Worm (Caenorhabditis elegans) whole organism, L1 larva: Measurements from ENCODE around the gene ger-1.

Source experiments
- alr-1 ChIP-seq: fragments of 200-800 bp; sonication (Bioruptor generic); optimal IDR thresholded peaks from 2 replicates; lab custom pipeline; 2018; ENCODE audit warnings: borderline replicate concordance, mild to moderate bottlenecking, missing genetic modification characterization, missing compliant biosample characterization
- aly-2 ChIP-seq: fragments of 150-350 bp; optimal IDR thresholded peaks from 2 replicates; lab custom pipeline; 2014; ENCODE audit warnings: missing biosample characterization, missing genetic modification characterization
- irx-1 ChIP-seq: sonication (generic microtip); optimal IDR thresholded peaks from 2 replicates; lab custom pipeline; 2016; ENCODE audit warnings: missing genetic modification characterization, missing compliant biosample characterization
- pqm-1 ChIP-seq: sonication (generic microtip); optimal IDR thresholded peaks from 3 replicates; lab custom pipeline; 2017; ENCODE audit warnings: missing biosample characterization, missing genetic modification characterization
- rnt-1 ChIP-seq: sonication (generic microtip); optimal IDR thresholded peaks from 2 replicates; lab custom pipeline; 2016; ENCODE audit warnings: mild to moderate bottlenecking, missing genetic modification characterization, moderate library complexity, missing compliant biosample characterization

ce11 chrIII:7081488-7081887 is 14.2 kb upstream of the ger-1 start:
- no peak for TF ChIP-seq rnt-1 (tag; lab: Kevin White, UChicago)
- TF ChIP-seq irx-1: no peak
- no peak for TF ChIP-seq aly-2 (tag; lab: Kevin White, UChicago)
- TF ChIP-seq pqm-1: no peak
- no peak for TF ChIP-seq alr-1 (tag; lab: Kevin White, UChicago)
